Worm (Caenorhabditis elegans): ENCODE measurements around the gene cnp-2.

cnp-2 gene

ce11 chrII:12776379-12776778, 15.8 kb downstream of the cnp-2 start, which contains the start of gene Y46G5A.34:
TSS of gene Y46G5A.34 (plus strand) at chrII:12776679.
- TF ChIP-seq lin-32 (GFP tag; optimal IDR thresholded peaks at IDR 0.05), result no peak
- no peak for TF ChIP-seq elt-1 (tag; optimal IDR thresholded peaks at IDR 0.05; ENCODE audit: borderline replicate concordance, insufficient read depth)
- no peak for TF ChIP-seq mls-2 (tag; optimal IDR thresholded peaks at IDR 0.05)
- no peak for TF ChIP-seq lin-13 (tag; optimal IDR thresholded peaks at IDR 0.05)
- TF ChIP-seq snpc-4 (tag; optimal IDR thresholded peaks at IDR 0.05), result no peak
- TF ChIP-seq flh-1 (GFP tag; optimal IDR thresholded peaks at IDR 0.05), result no peak
- no peak for TF ChIP-seq ham-2 (GFP tag; optimal IDR thresholded peaks at IDR 0.05)
- TF ChIP-seq ces-1 (GFP tag; optimal IDR thresholded peaks at IDR 0.05), result no peak
- no peak for TF ChIP-seq bed-3 (GFP tag; optimal IDR thresholded peaks at IDR 0.05)
- TF ChIP-seq tbx-8 (GFP tag; optimal IDR thresholded peaks at IDR 0.05), result no peak

DNA sequence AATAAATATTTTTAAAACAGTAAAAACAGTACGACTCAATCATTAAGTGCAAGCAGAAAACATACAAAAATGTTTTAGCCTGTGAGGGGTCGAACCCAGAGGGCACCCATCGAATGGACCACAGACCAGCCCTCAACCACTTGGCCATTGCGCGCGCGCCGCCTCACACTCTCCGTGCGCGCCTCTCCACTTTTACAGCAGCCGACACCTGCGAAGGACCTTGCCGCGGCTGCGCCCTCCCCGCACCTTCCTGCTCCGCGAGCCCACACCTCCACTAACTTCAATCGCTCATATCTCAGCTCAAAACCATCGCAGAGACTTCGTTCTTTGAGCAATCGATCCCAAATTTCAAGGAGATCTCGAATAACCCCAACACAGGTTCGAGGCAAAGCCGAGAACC, 17.8 kb downstream of the cnp-2 start:
- TF ChIP-seq sptf-1 (tag; optimal IDR thresholded peaks at IDR 0.05) (peak; percentile 47), lin-13 (tag; optimal IDR thresholded peaks at IDR 0.05) (peak; percentile 70), mep-1 (tag; optimal IDR thresholded peaks at IDR 0.05) (peak; percentile 27)

- TF ChIP-seq pha-4 (tag; optimal IDR thresholded peaks at IDR 0.05) (no peak), snpc-4 (tag; optimal IDR thresholded peaks at IDR 0.05) (no peak), drap-1 (GFP tag; optimal IDR thresholded peaks at IDR 0.05) (no peak), ham-2 (GFP tag; optimal IDR thresholded peaks at IDR 0.05) (no peak), nhr-12 (tag; optimal IDR thresholded peaks at IDR 0.05) (no peak), hlh-1 (tag; optimal IDR thresholded peaks at IDR 0.05) (no peak), tbx-8 (GFP tag; optimal IDR thresholded peaks at IDR 0.05) (no peak), blmp-1 (tag; optimal IDR thresholded peaks at IDR 0.05) (no peak), nhr-28 (tag; optimal IDR thresholded peaks at IDR 0.05) (no peak), lin-32 (GFP tag; optimal IDR thresholded peaks at IDR 0.05) (no peak), lin-13 (tag; optimal IDR thresholded peaks at IDR 0.05) (no peak), M03D4.4 (tag; optimal IDR thresholded peaks at IDR 0.05) (no peak), nhr-2 (tag; optimal IDR thresholded peaks at IDR 0.05) (no peak), unc-39 (tag; optimal IDR thresholded peaks at IDR 0.05) (no peak), ces-1 (GFP tag; optimal IDR thresholded peaks at IDR 0.05) (no peak)
Measured at ce11 chrII:12785391-12785790, 24.8 kb downstream of the cnp-2 start, which contains the start of gene Y46G5A.15. TSS of gene Y46G5A.15 (minus strand) at chrII:12785416.

- peak; percentile 29 for TF ChIP-seq ceh-43 (GFP tag; optimal IDR thresholded peaks at IDR 0.05)
- TF ChIP-seq cnd-1 (tag; optimal IDR thresholded peaks at IDR 0.05), result no peak
Measured at ce11 chrII:12787831-12788248, 27.2 kb downstream of the cnp-2 start, which contains the start of gene alkb-7. TSS of gene alkb-7 (minus strand) at chrII:12788153.

ce11 chrII:12789497-12789896, 28.9 kb downstream of the cnp-2 start:
- TF ChIP-seq nhr-237 (tag; optimal IDR thresholded peaks at IDR 0.05) (no peak), unc-39 (tag; optimal IDR thresholded peaks at IDR 0.05) (no peak), nhr-12 (tag; optimal IDR thresholded peaks at IDR 0.05) (no peak), lin-32 (GFP tag; optimal IDR thresholded peaks at IDR 0.05) (no peak), sem-2 (GFP tag; optimal IDR thresholded peaks at IDR 0.05) (no peak), unc-62 (GFP tag; optimal IDR thresholded peaks at IDR 0.05) (no peak), elt-1 (tag; optimal IDR thresholded peaks at IDR 0.05; ENCODE audit: borderline replicate concordance, insufficient read depth) (no peak), mab-5 (tag; optimal IDR thresholded peaks at IDR 0.05) (no peak), mep-1 (tag; optimal IDR thresholded peaks at IDR 0.05) (no peak), lsy-2 (tag; optimal IDR thresholded peaks at IDR 0.05) (no peak), M03D4.4 (tag; optimal IDR thresholded peaks at IDR 0.05) (no peak), nhr-28 (tag; optimal IDR thresholded peaks at IDR 0.05) (no peak), drap-1 (GFP tag; optimal IDR thresholded peaks at IDR 0.05) (no peak), tbx-8 (GFP tag; optimal IDR thresholded peaks at IDR 0.05) (no peak), cnd-1 (tag; optimal IDR thresholded peaks at IDR 0.05) (no peak)

DNA sequence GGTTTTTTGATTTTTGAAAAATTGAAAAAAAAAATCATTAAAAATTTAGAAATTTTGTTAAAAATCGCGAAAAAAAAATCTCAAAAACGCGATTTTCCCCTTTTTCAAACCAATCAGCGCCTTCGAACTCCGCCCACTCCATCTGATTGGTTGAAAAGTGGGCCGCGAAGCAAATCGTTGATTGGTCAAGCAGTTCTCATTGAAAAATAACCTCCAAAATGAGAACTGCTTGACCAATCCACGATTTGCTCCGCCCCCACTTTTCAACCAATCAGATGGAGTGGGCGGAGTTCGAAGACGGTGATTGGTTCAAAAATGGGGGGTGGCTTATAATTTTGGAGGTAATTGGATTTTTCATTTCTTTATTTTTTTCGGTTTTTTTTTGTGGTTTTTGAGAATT, 29.8 kb downstream of the cnp-2 start:
- TF ChIP-seq flh-1 (GFP tag; optimal IDR thresholded peaks at IDR 0.05) (no peak), unc-120 (tag; optimal IDR thresholded peaks at IDR 0.05; ENCODE audit: poor library complexity, severe bottlenecking) (no peak), sem-2 (GFP tag; optimal IDR thresholded peaks at IDR 0.05) (no peak), bed-3 (GFP tag; optimal IDR thresholded peaks at IDR 0.05) (no peak)
